Fruit fly (Drosophila melanogaster): ENCODE measurements around the gene CG33630.
A peak's percentile ranks its signal among the peaks of the same experiment; 100 is the strongest.

The CG33630 gene

dm6 chr3R:10059358-10059757, 3.1 kb upstream of the CG33630 start:
- TF ChIP-seq CG7987 (GFP tag; optimal IDR thresholded peaks at IDR 0.05) (no peak), Ada2b (GFP tag; IDR thresholded peaks at IDR 0.05) (no peak), knrl (GFP tag; IDR thresholded peaks at IDR 0.05; ENCODE audit: partially characterized antibody) (no peak), CG17359 (tag; optimal IDR thresholded peaks at IDR 0.05) (no peak), HLH54F (GFP tag; optimal IDR thresholded peaks at IDR 0.05) (no peak), psq (GFP tag; optimal IDR thresholded peaks at IDR 0.05) (no peak), emc (GFP tag; optimal IDR thresholded peaks at IDR 0.05) (no peak), CG4404 (GFP tag; IDR thresholded peaks at IDR 0.05) (no peak), grn (GFP tag; optimal IDR thresholded peaks at IDR 0.05) (peak; percentile 68), CG34376 (GFP tag; optimal IDR thresholded peaks at IDR 0.05) (peak; percentile 75), ATbp (GFP tag; optimal IDR thresholded peaks at IDR 0.05) (no peak), Fer2 (tag; optimal IDR thresholded peaks at IDR 0.05) (no peak), CG8478 (optimal IDR thresholded peaks at IDR 0.05) (no peak), CG5180 (GFP tag; optimal IDR thresholded peaks at IDR 0.05) (no peak), sr (GFP tag; IDR thresholded peaks at IDR 0.05) (no peak), CG4424 (GFP tag; optimal IDR thresholded peaks at IDR 0.05) (no peak), p53 (GFP tag; optimal IDR thresholded peaks at IDR 0.05) (no peak), z (GFP tag; IDR thresholded peaks at IDR 0.05) (no peak), aop (GFP tag; IDR thresholded peaks at IDR 0.05) (no peak), gce (GFP tag; IDR thresholded peaks at IDR 0.05) (no peak), Meics (GFP tag; optimal IDR thresholded peaks at IDR 0.05) (no peak), CG8388 (GFP tag; optimal IDR thresholded peaks at IDR 0.05) (no peak), exex (tag; optimal IDR thresholded peaks at IDR 0.05) (peak; percentile 96), cato (GFP tag; optimal IDR thresholded peaks at IDR 0.05; ENCODE audit: borderline replicate concordance) (no peak), CG4328 (GFP tag; optimal IDR thresholded peaks at IDR 0.05) (no peak), az2 (GFP tag; optimal IDR thresholded peaks at IDR 0.05) (no peak), CG8281 (tag; optimal IDR thresholded peaks at IDR 0.05) (peak; percentile 47), kni (GFP tag; optimal IDR thresholded peaks at IDR 0.05) (no peak), Kr (GFP tag; optimal IDR thresholded peaks at IDR 0.05) (no peak), fd64A (GFP tag; optimal IDR thresholded peaks at IDR 0.05) (no peak), cg (GFP tag; optimal IDR thresholded peaks at IDR 0.05) (no peak)

dm6 chr3R:10059952-10060351, 2.5 kb upstream of the CG33630 start, which contains the start of gene Npc2c:
Gene Npc2c, plus strand, starts transcription at chr3R:10060252.
- no peak for TF ChIP-seq CG8089 (GFP tag; optimal IDR thresholded peaks at IDR 0.05)
- TF ChIP-seq Spps (tag; optimal IDR thresholded peaks at IDR 0.05), result no peak
- no peak for TF ChIP-seq gem (tag; optimal IDR thresholded peaks at IDR 0.05)
- TF ChIP-seq ems (GFP tag; optimal IDR thresholded peaks at IDR 0.05), result no peak
- TF ChIP-seq lmd (GFP tag; IDR thresholded peaks at IDR 0.05), result no peak
- no peak for TF ChIP-seq kay (GFP tag; optimal IDR thresholded peaks at IDR 0.05)
- no peak for TF ChIP-seq CG8281 (tag; optimal IDR thresholded peaks at IDR 0.05)

- TF ChIP-seq CG17829 (tag; optimal IDR thresholded peaks at IDR 0.05) (no peak), Asciz (GFP tag; optimal IDR thresholded peaks at IDR 0.05) (no peak), CG2120 (GFP tag; optimal IDR thresholded peaks at IDR 0.05) (no peak), hbn (GFP tag; IDR thresholded peaks at IDR 0.05; ENCODE audit: partially characterized antibody) (no peak), onecut (GFP tag; IDR thresholded peaks at IDR 0.05) (no peak), ara (GFP tag; IDR thresholded peaks at IDR 0.05) (no peak), twi (tag; optimal IDR thresholded peaks at IDR 0.05) (no peak), CG12236 (GFP tag; optimal IDR thresholded peaks at IDR 0.05) (no peak), sim (GFP tag; IDR thresholded peaks at IDR 0.05) (no peak), CG6813 (GFP tag; optimal IDR thresholded peaks at IDR 0.05) (no peak), Hr3 (GFP tag; optimal IDR thresholded peaks at IDR 0.05) (no peak), CG17361 (GFP tag; IDR thresholded peaks at IDR 0.05) (no peak)
Observed at dm6 chr3R:10063707-10064106, 1.3 kb downstream of the CG33630 start, which contains the start of gene CG33631. Gene CG33631, plus strand, starts transcription at chr3R:10064007.

All from whole organism, embryonic.